Worm (Caenorhabditis elegans) whole organism, early embryonic: ENCODE data around the gene aass-1.

Source experiments
- B0310.2 ChIP-seq: sonication (generic microtip); optimal IDR thresholded peaks from 2 replicates; lab custom pipeline; 2016; ENCODE audit warnings: mild to moderate bottlenecking, missing genetic modification characterization, missing compliant biosample characterization
- aly-1 ChIP-seq: sonication (generic microtip); optimal IDR thresholded peaks from 2 replicates; lab custom pipeline; 2016; ENCODE audit warnings: missing genetic modification characterization, missing compliant biosample characterization
- ama-1 ChIP-seq: fragments of 150-350 bp; optimal IDR thresholded peaks from 2 replicates; lab custom pipeline; 2014
- flt-1 ChIP-seq: fragments of 200-800 bp; sonication (Bioruptor generic); IDR thresholded peaks from 2 replicates; pipeline ENCODE4 v1.3.6; 2022; ENCODE audit warnings: missing genetic modification characterization, missing compliant biosample characterization
- tbx-11 ChIP-seq: fragments of 200-800 bp; sonication (Bioruptor generic); IDR thresholded peaks from 2 replicates; pipeline ENCODE4 v1.3.6; 2022; ENCODE audit warnings: missing genetic modification characterization, missing compliant biosample characterization

DNA sequence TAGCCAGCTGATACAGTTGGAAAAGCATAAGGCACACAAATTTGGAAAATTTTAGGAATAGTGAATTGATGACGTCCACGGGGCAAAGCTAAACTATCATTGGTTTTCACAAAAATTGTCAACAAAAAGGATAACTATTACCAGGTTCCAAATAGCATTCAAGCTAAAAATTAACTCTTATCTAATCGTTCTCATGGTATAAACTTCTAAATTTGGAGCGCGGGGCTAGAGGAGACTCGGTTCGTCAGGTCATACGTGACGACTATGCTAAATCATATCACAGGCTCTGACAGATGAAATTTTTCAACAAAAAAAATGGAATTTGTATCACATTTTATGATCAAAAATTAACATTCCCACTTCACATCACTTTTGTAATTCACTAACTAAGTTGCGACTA is 54.2 kb downstream of the aass-1 start:
- TF ChIP-seq aly-1 (tag; lab: Kevin White, UChicago) (no peak), ama-1 (lab: Kevin White, UChicago) (no peak), flt-1 (GFP tag; lab: Robert Waterston, UW) (no peak), tbx-11 (GFP tag; lab: Robert Waterston, UW) (no peak), B0310.2 (no peak)
